In the genomic region with DNA sequence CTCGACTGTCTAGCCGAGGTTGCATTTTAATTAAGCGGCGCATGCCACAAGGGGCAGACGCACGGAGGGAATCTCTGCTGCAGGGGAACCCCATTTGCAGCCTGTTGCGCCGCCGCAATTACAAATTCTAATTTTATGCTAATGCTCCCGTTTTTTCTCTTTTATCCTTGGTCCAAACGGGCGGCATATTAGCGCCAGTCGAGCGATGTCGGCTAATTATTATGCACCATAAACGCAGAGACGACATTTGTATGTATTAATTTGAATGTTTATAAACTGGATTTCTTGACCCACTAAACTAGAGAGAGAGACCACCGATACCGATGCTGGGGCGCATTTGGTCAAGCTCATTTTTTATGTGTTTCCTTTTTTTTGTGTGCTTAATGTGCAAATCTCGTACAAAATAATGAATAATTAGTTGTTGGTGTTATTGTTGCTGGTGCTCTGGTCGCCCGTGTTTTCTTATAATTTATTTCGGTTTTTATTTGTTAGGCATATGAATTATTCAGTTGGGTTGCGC, we compare ENCODE assay signal across 2 fruit fly cellular contexts.
A peak's percentile ranks its signal among the peaks of the same experiment; 100 is the strongest.
TF ChIP-seq lines count a peak whose summit lies in the region.

No protein-coding gene starts in this region.

- TF ChIP-seq CTCF in whole organism, embryonic (GFP tag; optimal IDR thresholded peaks at IDR 0.05; lab: Kevin White, UChicago) = no peak

TF ChIP-seq in whole organism, embryonic, 481 proteins besides CTCF, POLR2A, EP300 and RAD21:
- TF ChIP-seq CG31441 (GFP tag; IDR thresholded peaks at IDR 0.05; lab: Robert Waterston, UW) (no peak), Awh (GFP tag; IDR thresholded peaks at IDR 0.05; lab: Robert Waterston, UW) (peak; percentile 58; the same call in 1 of the 2 replicates), CG3281 (GFP tag; optimal IDR thresholded peaks at IDR 0.05; lab: Kevin White, UChicago) (no peak), CG1529 (GFP tag; optimal IDR thresholded peaks at IDR 0.05; lab: Kevin White, UChicago) (no peak), zfh1 (GFP tag; IDR thresholded peaks at IDR 0.05; lab: Robert Waterston, UW) (no peak), vvl (GFP tag; IDR thresholded peaks at IDR 0.05; lab: Robert Waterston, UW) (peak; percentile 92), twi (tag; optimal IDR thresholded peaks at IDR 0.05; lab: Kevin White, UChicago) (no peak), CG12744 (GFP tag; optimal IDR thresholded peaks at IDR 0.05; lab: Kevin White, UChicago) (no peak), CG12299 (tag; optimal IDR thresholded peaks at IDR 0.05; lab: Kevin White, UChicago) (no peak), GATAe (GFP tag; conservative IDR thresholded peaks at IDR 0.05; lab: Robert Waterston, UW) (no peak), MESR4 (GFP tag; optimal IDR thresholded peaks at IDR 0.05; lab: Kevin White, UChicago) (no peak), chinmo (GFP tag; IDR thresholded peaks at IDR 0.05; lab: Robert Waterston, UW; ENCODE audit: partially characterized antibody) (peak; percentile 56; the same call in 2 of the 4 replicates), Med (GFP tag; lab: Kevin White, UChicago) (peak; percentile 17), CG10654 (GFP tag; optimal IDR thresholded peaks at IDR 0.05; lab: Kevin White, UChicago) (no peak), sens (GFP tag; lab: Kevin White, UChicago) (peak; percentile 42), CG8089 (GFP tag; optimal IDR thresholded peaks at IDR 0.05; lab: Kevin White, UChicago) (no peak), abd-A (tag; optimal IDR thresholded peaks at IDR 0.05; lab: Kevin White, UChicago) (peak; percentile 54), sqz (GFP tag; optimal IDR thresholded peaks at IDR 0.05; lab: Kevin White, UChicago) (peak; percentile 52), crol (GFP tag; IDR thresholded peaks at IDR 0.05; lab: Robert Waterston, UW) (0 out of 2 replicates have a peak, but pooled peaks have one; percentile 21), Deaf1 (tag; optimal IDR thresholded peaks at IDR 0.05; lab: Kevin White, UChicago) (no peak), Nf-YB (GFP tag; optimal IDR thresholded peaks at IDR 0.05; lab: Kevin White, UChicago) (no peak), ci (GFP tag; IDR thresholded peaks at IDR 0.05; lab: Robert Waterston, UW) (0 out of 3 replicates have a peak, but pooled peaks have one; percentile 27), ken (GFP tag; IDR thresholded peaks at IDR 0.05; lab: Robert Waterston, UW) (no peak), lola (GFP tag; optimal IDR thresholded peaks at IDR 0.05; lab: Kevin White, UChicago) (no peak), CG14014 (GFP tag; IDR thresholded peaks at IDR 0.05; lab: Robert Waterston, UW) (no peak), klu (GFP tag; IDR thresholded peaks at IDR 0.05; lab: Robert Waterston, UW) (no peak), Sry-δ (GFP tag; optimal IDR thresholded peaks at IDR 0.05; lab: Kevin White, UChicago) (no peak), dysf (GFP tag; IDR thresholded peaks at IDR 0.05; lab: Robert Waterston, UW) (no peak), HLH54F (GFP tag; optimal IDR thresholded peaks at IDR 0.05; lab: Kevin White, UChicago) (no peak), prd (optimal IDR thresholded peaks at IDR 0.05; lab: Kevin White, UChicago) (no peak), prd (GFP tag; IDR thresholded peaks at IDR 0.05; lab: Robert Waterston, UW) (no peak), CG11560 (tag; IDR thresholded peaks at IDR 0.05; lab: Robert Waterston, UW) (no peak), Ptx1 (GFP tag; IDR thresholded peaks at IDR 0.05; lab: Robert Waterston, UW) (no peak), CG6272 (GFP tag; IDR thresholded peaks at IDR 0.05; lab: Robert Waterston, UW) (no peak), lmd (GFP tag; IDR thresholded peaks at IDR 0.05; lab: Robert Waterston, UW) (no peak), stc (GFP tag; IDR thresholded peaks at IDR 0.05; lab: Robert Waterston, UW) (no peak), al (GFP tag; IDR thresholded peaks at IDR 0.05; lab: Robert Waterston, UW) (no peak)

TF ChIP-seq in whole organism, wandering third instar larva, 38 proteins besides CTCF, POLR2A, EP300 and RAD21:
- TF ChIP-seq Rel (GFP tag; optimal IDR thresholded peaks at IDR 0.05; lab: Kevin White, UChicago) (no peak), Rel (tag; optimal IDR thresholded peaks at IDR 0.05; lab: Kevin White, UChicago) (peak; percentile 20), tai (GFP tag; optimal IDR thresholded peaks at IDR 0.05; lab: Kevin White, UChicago) (no peak), jim (GFP tag; optimal IDR thresholded peaks at IDR 0.05; lab: Kevin White, UChicago) (no peak), usp (GFP tag; optimal IDR thresholded peaks at IDR 0.05; lab: Kevin White, UChicago) (no peak), pan (optimal IDR thresholded peaks at IDR 0.05; lab: Kevin White, UChicago) (no peak)
